Worm (Caenorhabditis elegans) whole organism, young adult: Measurements from ENCODE around the gene dep-1.

Source experiments
- K11D2.4 ChIP-seq: fragments of 200-800 bp; sonication (Bioruptor generic); IDR thresholded peaks from 2 replicates; pipeline ENCODE4 v1.3.6; 2022; ENCODE audit warnings: missing genetic modification reagents, missing genetic modification characterization, missing compliant biosample characterization
- K12H6.12 ChIP-seq: fragments of 200-800 bp; sonication (Bioruptor generic); optimal IDR thresholded peaks from 2 replicates; lab custom pipeline; 2018; ENCODE audit warnings: mild to moderate bottlenecking, missing genetic modification characterization, missing compliant biosample characterization
- Y53F4B.3 ChIP-seq: fragments of 200-800 bp; sonication (Bioruptor generic); IDR thresholded peaks from 2 replicates; pipeline ENCODE4 v1.3.6; 2022; ENCODE audit warnings: missing genetic modification reagents, missing genetic modification characterization, missing compliant biosample characterization
- Y56A3A.18 ChIP-seq: fragments of 200-800 bp; sonication (Bioruptor generic); IDR thresholded peaks from 2 replicates; pipeline ENCODE4 v1.3.6; 2022; ENCODE audit warnings: missing genetic modification reagents, missing genetic modification characterization, missing compliant biosample characterization
- Y79H2A.3 ChIP-seq: fragments of 200-800 bp; sonication (Bioruptor generic); conservative IDR thresholded peaks from 2 replicates; pipeline ENCODE4 v1.3.6; 2022; ENCODE audit warnings: missing genetic modification reagents, missing genetic modification characterization, missing compliant biosample characterization
- Y95B8A.8 ChIP-seq: fragments of 200-800 bp; sonication (Bioruptor generic); IDR thresholded peaks from 2 replicates; pipeline ENCODE4 v1.3.6; 2022; ENCODE audit warnings: missing genetic modification reagents, missing genetic modification characterization, missing compliant biosample characterization
- ama-1 ChIP-seq, 3 experiments: fragments of 150-350 bp in 1 of 3; sonication (generic microtip) in 2 of 3; optimal IDR thresholded peaks; 2 replicates each; lab custom pipeline; 2014 to 2018; ENCODE audit warnings: missing biosample characterization in 2 of 3, missing genetic modification characterization in 2 of 3, missing genetic modification reagents in 2 of 3
- athp-1 ChIP-seq: sonication (generic microtip); optimal IDR thresholded peaks from 2 replicates; lab custom pipeline; 2017; ENCODE audit warnings: mild to moderate bottlenecking, missing genetic modification characterization, missing compliant biosample characterization
- bed-1 ChIP-seq: fragments of 200-800 bp; sonication (Bioruptor generic); IDR thresholded peaks from 2 replicates; pipeline ENCODE4 v1.3.6; 2022; ENCODE audit warnings: missing genetic modification reagents, missing genetic modification characterization, missing compliant biosample characterization
- bed-2 ChIP-seq: fragments of 200-800 bp; sonication (Bioruptor generic); IDR thresholded peaks from 2 replicates; pipeline ENCODE4 v1.3.6; 2022; ENCODE audit warnings: missing genetic modification reagents, missing genetic modification characterization, missing compliant biosample characterization
- cebp-1 ChIP-seq, 2 experiments: fragments of 200-800 bp in 1 of 2; sonication (Bioruptor generic) in 1 of 2; sonication (generic microtip) in 1 of 2; IDR thresholded peaks in 1 of 2; optimal IDR thresholded peaks in 1 of 2; 2 replicates each; pipeline versions ENCODE4 v1.3.6 to Lab custom; 2017 to 2022; ENCODE audit warnings: missing compliant biosample characterization in 2 of 2, missing genetic modification characterization in 2 of 2, mild to moderate bottlenecking in 1 of 2, missing genetic modification reagents in 1 of 2, moderate library complexity in 1 of 2
- cebp-2 ChIP-seq: fragments of 200-800 bp; sonication (Bioruptor generic); IDR thresholded peaks from 2 replicates; pipeline ENCODE4 v1.3.6; 2022; ENCODE audit warnings: missing genetic modification characterization, missing compliant biosample characterization
- ceh-27 ChIP-seq: fragments of 200-800 bp; sonication (Bioruptor generic); optimal IDR thresholded peaks from 2 replicates; lab custom pipeline; 2018; ENCODE audit warnings: mild to moderate bottlenecking, missing genetic modification characterization, moderate library complexity, missing compliant biosample characterization
- ceh-58 ChIP-seq: fragments of 200-800 bp; sonication (Bioruptor generic); IDR thresholded peaks from 2 replicates; pipeline ENCODE4 v1.3.6; 2022; ENCODE audit warnings: missing genetic modification characterization, missing compliant biosample characterization
- dox-1 ChIP-seq: fragments of 200-800 bp; sonication (Bioruptor generic); IDR thresholded peaks from 2 replicates; pipeline ENCODE4 v1.3.6; 2022; ENCODE audit warnings: missing genetic modification reagents, missing genetic modification characterization, missing compliant biosample characterization
- ekl-4 ChIP-seq: fragments of 200-800 bp; sonication (Bioruptor generic); IDR thresholded peaks from 2 replicates; pipeline ENCODE4 v1.3.6; 2022; ENCODE audit warnings: missing genetic modification reagents, missing genetic modification characterization, missing compliant biosample characterization
- gei-17 ChIP-seq: fragments of 200-800 bp; sonication (Bioruptor generic); optimal IDR thresholded peaks from 2 replicates; lab custom pipeline; 2018; ENCODE audit warnings: mild to moderate bottlenecking, missing genetic modification characterization, missing compliant biosample characterization
- hlh-12 ChIP-seq: sonication (generic microtip); optimal IDR thresholded peaks from 2 replicates; lab custom pipeline; 2016; ENCODE audit warnings: missing genetic modification characterization, missing compliant biosample characterization
- hrde-1 ChIP-seq: sonication (generic microtip); optimal IDR thresholded peaks from 2 replicates; lab custom pipeline; 2016; ENCODE audit warnings: missing genetic modification characterization, mild to moderate bottlenecking, missing compliant biosample characterization, moderate library complexity, missing genotype, missing genetic modification reagents, borderline replicate concordance
- lin-35 ChIP-seq, 3 experiments: fragments of 150-350 bp in 2 of 3; sonication (generic microtip) in 1 of 3; optimal IDR thresholded peaks; 2 replicates each; lab custom pipeline; 2014 to 2018; ENCODE audit warnings: missing biosample characterization in 3 of 3, missing genetic modification characterization in 3 of 3, missing genetic modification reagents in 3 of 3
- lin-54 ChIP-seq: fragments of 200-800 bp; sonication (Bioruptor generic); optimal IDR thresholded peaks from 2 replicates; lab custom pipeline; 2018; ENCODE audit warnings: mild to moderate bottlenecking, missing genetic modification characterization, missing compliant biosample characterization
- madf-3 ChIP-seq: fragments of 200-800 bp; sonication (Bioruptor generic); IDR thresholded peaks from 2 replicates; pipeline ENCODE4 v1.3.6; 2022; ENCODE audit warnings: missing genetic modification reagents, missing genetic modification characterization, missing compliant biosample characterization
- mxl-1 ChIP-seq: sonication (generic microtip); optimal IDR thresholded peaks from 2 replicates; lab custom pipeline; 2016; ENCODE audit warnings: missing genetic modification characterization, missing compliant biosample characterization
- nfya-2 ChIP-seq: fragments of 200-800 bp; sonication (Bioruptor generic); IDR thresholded peaks from 2 replicates; pipeline ENCODE4 v1.3.6; 2022; ENCODE audit warnings: missing genetic modification reagents, missing genetic modification characterization, missing compliant biosample characterization
- nhr-27 ChIP-seq: fragments of 200-800 bp; sonication (Bioruptor generic); optimal IDR thresholded peaks from 2 replicates; lab custom pipeline; 2018; ENCODE audit warnings: mild to moderate bottlenecking, missing genetic modification characterization, moderate library complexity, missing compliant biosample characterization
- rpc-1 ChIP-seq, 2 experiments: fragments of 150-350 bp in 1 of 2; sonication (generic microtip) in 1 of 2; optimal IDR thresholded peaks; 2 replicates each; lab custom pipeline; 2014 to 2018; ENCODE audit warnings: missing biosample characterization in 1 of 2, missing genetic modification characterization in 1 of 2, missing genetic modification reagents in 1 of 2, missing genotype in 1 of 2
- snpc-1.3 ChIP-seq: sonication (generic microtip); optimal IDR thresholded peaks from 2 replicates; lab custom pipeline; 2017; ENCODE audit warnings: missing genetic modification characterization, mild to moderate bottlenecking, missing compliant biosample characterization, antibody characterized with exemption, moderate library complexity, missing genotype, missing genetic modification reagents; ENCODE audit not compliant: insufficient read depth
- somi-1 ChIP-seq: fragments of 200-800 bp; sonication (Bioruptor generic); optimal IDR thresholded peaks from 2 replicates; lab custom pipeline; 2018; ENCODE audit warnings: mild to moderate bottlenecking, missing genetic modification characterization, missing compliant biosample characterization
- tbp1 ChIP-seq: fragments of 200-800 bp; sonication (Bioruptor generic); optimal IDR thresholded peaks from 2 replicates; lab custom pipeline; 2018; ENCODE audit warnings: mild to moderate bottlenecking, missing genetic modification characterization, missing compliant biosample characterization
- tbx-9 ChIP-seq: sonication (generic microtip); optimal IDR thresholded peaks from 2 replicates; lab custom pipeline; 2016; ENCODE audit warnings: borderline replicate concordance, missing genetic modification characterization, inconsistent platforms, missing compliant biosample characterization
- tlf-1 ChIP-seq: fragments of 200-800 bp; sonication (Bioruptor generic); optimal IDR thresholded peaks from 2 replicates; lab custom pipeline; 2018; ENCODE audit warnings: mild to moderate bottlenecking, missing genetic modification characterization, missing compliant biosample characterization
- unc-62 ChIP-seq: fragments of 150-350 bp; optimal IDR thresholded peaks from 2 replicates; lab custom pipeline; 2014; ENCODE audit warnings: missing biosample characterization, missing genetic modification reagents, missing genetic modification characterization
- ztf-6 ChIP-seq: fragments of 200-800 bp; sonication (Bioruptor generic); IDR thresholded peaks from 2 replicates; pipeline ENCODE4 v1.3.6; 2022; ENCODE audit warnings: missing genetic modification reagents, missing genetic modification characterization, missing compliant biosample characterization

dep-1 gene

DNA sequence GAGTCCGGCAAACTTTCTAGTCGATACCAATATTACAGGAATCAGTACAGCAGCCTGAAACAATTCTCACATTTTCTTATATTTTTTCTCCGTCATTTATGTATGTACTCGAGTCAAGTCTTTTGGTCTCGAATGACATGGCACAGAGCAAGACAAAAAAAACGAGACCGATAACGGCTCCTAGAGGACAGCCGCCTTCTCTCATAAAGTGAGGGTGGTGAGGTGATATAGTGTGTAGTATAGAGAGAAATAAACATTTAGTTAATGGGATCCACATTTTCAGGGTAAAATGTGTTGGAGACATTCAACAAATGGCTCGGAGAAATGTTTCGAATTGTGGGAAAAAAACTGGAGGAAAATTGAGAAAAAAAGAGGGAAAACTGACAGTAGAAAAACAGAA lies 57.4 kb downstream of the dep-1 start:
- no peak for TF ChIP-seq bed-1
- no peak for TF ChIP-seq cebp-1 (GFP tag; IDR thresholded peaks at IDR 0.05; lab: Robert Waterston, UW)
- peak; percentile 2 for TF ChIP-seq cebp-1 (tag; optimal IDR thresholded peaks at IDR 0.05; lab: Kevin White, UChicago)
- TF ChIP-seq dox-1 (GFP tag; lab: Robert Waterston, UW), result peak; percentile 39; the same call in 1 of the 2 replicates
- TF ChIP-seq ama-1 (optimal IDR thresholded peaks at IDR 0.05; lab: Kevin White, UChicago), result no peak
- peak in 1 of 2 experiments; percentile 0 for TF ChIP-seq ama-1 (GFP tag; optimal IDR thresholded peaks at IDR 0.05; lab: Kevin White, UChicago)

DNA sequence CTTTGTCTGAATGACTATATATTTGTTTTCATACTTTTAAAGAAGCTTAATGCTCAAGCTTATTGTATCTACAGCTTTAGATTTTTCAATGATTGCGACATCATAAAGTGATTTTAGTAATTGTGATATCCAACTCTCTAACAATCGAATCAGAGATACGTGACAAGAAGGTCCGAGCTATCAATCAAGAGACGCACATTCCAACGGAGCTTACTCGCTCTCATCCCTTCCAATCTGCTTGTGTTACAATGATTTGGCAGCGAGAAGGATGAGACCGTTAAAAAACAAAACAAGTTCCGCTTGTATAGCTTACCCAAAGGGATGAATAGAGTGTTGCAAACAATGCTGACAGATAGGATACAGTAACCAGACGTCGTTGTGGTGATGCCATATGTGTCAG lies 58.1 kb downstream of the dep-1 start:
- TF ChIP-seq gei-17 (GFP tag; lab: Kevin White, UChicago) (no peak), unc-62 (GFP tag; lab: Kevin White, UChicago) (no peak), lin-35 (GFP tag; optimal IDR thresholded peaks at IDR 0.05; lab: Kevin White, UChicago) (no peak), mxl-1 (no peak), ekl-4 (GFP tag; lab: Robert Waterston, UW) (no peak), tbx-9 (tag; lab: Kevin White, UChicago) (no peak), tlf-1 (GFP tag; lab: Kevin White, UChicago) (no peak)

DNA sequence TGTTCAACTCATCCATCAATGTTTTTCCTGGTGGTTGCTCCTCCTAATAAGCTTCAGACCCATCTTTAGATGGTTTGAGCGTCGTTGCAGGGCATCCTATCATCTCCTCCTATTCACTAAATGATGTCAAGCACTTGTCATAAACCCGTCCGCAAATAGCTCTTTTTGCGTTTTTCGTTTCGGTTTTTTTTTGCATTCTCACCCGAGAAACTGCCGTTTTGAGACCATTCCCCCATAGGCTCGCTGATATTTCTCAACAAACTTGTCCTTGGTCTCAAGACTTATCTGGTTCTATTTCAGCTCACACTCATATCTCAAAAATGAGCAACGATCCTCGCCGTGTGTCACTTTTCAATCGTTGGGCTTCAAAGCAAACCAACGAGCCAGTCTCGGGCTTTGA lies 59.2 kb downstream of the dep-1 start, which contains the start of gene cal-2:
Gene cal-2, plus strand, starts transcription at position 301 of the 400 bp plus-strand sequence.
- TF ChIP-seq hlh-12 (no peak), ztf-6 (GFP tag; lab: Robert Waterston, UW) (no peak), tbp1 (GFP tag; lab: Kevin White, UChicago) (no peak), cebp-2 (GFP tag; lab: Robert Waterston, UW) (no peak), bed-2 (no peak)

DNA sequence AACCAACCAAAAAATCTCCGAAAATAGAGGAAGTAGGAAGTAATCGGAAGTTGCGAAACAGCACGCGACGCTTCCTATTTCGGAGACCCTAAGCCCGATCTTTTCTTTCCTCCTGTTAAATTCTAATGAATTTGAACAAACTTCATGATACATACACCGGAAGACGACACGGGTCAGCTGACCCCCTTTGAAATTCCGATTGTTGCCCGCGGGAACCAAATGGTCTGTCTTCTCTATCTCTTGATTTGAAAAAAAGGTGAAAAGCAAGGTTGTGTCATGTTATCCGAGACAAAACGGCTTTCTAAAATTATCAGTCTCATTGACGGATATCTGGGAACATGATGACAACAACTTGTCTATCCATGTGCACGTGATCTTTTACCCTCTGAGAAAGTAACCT lies 60.5 kb downstream of the dep-1 start:
- no peak for TF ChIP-seq dox-1 (GFP tag; lab: Robert Waterston, UW)
- TF ChIP-seq Y53F4B.3 (GFP tag; lab: Robert Waterston, UW), result no peak
- no peak for TF ChIP-seq rpc-1 (optimal IDR thresholded peaks at IDR 0.05; lab: Kevin White, UChicago)
- TF ChIP-seq rpc-1 (tag; optimal IDR thresholded peaks at IDR 0.05; lab: Kevin White, UChicago), result no peak
- TF ChIP-seq madf-3 (GFP tag; lab: Robert Waterston, UW), result 0 out of 2 replicates have a peak, but pooled peaks have one; percentile 33

ce11 chrII:8956896-8957295 lies 62.7 kb downstream of the dep-1 start:
- TF ChIP-seq somi-1 (no peak), nhr-27 (no peak), ceh-27 (GFP tag; lab: Kevin White, UChicago) (no peak), nfya-2 (no peak), K12H6.12 (tag; lab: Kevin White, UChicago) (no peak), ekl-4 (GFP tag; lab: Robert Waterston, UW) (no peak), Y56A3A.18 (GFP tag; lab: Robert Waterston, UW) (no peak), rpc-1 (optimal IDR thresholded peaks at IDR 0.05; lab: Kevin White, UChicago) (no peak), rpc-1 (tag; optimal IDR thresholded peaks at IDR 0.05; lab: Kevin White, UChicago) (no peak), Y95B8A.8 (GFP tag; lab: Robert Waterston, UW) (no peak), K11D2.4 (no peak), lin-54 (GFP tag; lab: Kevin White, UChicago) (no peak), ceh-58 (GFP tag; lab: Robert Waterston, UW) (no peak), athp-1 (tag; lab: Kevin White, UChicago) (no peak), Y79H2A.3 (GFP tag; lab: Robert Waterston, UW) (no peak), hrde-1 (tag; lab: Kevin White, UChicago) (no peak), snpc-1.3 (no peak)
